Worm (Caenorhabditis elegans): ENCODE measurements around the gene T01H3.3.

Gene T01H3.3

ce11 chrII:7829616-7830015 is 44.1 kb downstream of the T01H3.3 start:
- TF ChIP-seq W03F9.2 (tag; optimal IDR thresholded peaks at IDR 0.05) (no peak), him-1 (tag; optimal IDR thresholded peaks at IDR 0.05) (no peak), dao-5 (tag; optimal IDR thresholded peaks at IDR 0.05) (no peak)

- no peak for TF ChIP-seq W03F9.2 (tag; optimal IDR thresholded peaks at IDR 0.05)
- TF ChIP-seq him-1 (tag; optimal IDR thresholded peaks at IDR 0.05) = no peak
- no peak for TF ChIP-seq dao-5 (tag; optimal IDR thresholded peaks at IDR 0.05)
These were observed 45.8 kb downstream of the T01H3.3 start for ce11 chrII:7827883-7828282.

ce11 chrII:7825107-7825506 is 48.6 kb downstream of the T01H3.3 start, which contains the start of gene srw-62:
Gene srw-62, plus strand, starts transcription at chrII:7825407.
- TF ChIP-seq him-1 (tag; optimal IDR thresholded peaks at IDR 0.05) (no peak), dao-5 (tag; optimal IDR thresholded peaks at IDR 0.05) (no peak), W03F9.2 (tag; optimal IDR thresholded peaks at IDR 0.05) (no peak)

ce11 chrII:7822454-7822853 is 51.2 kb downstream of the T01H3.3 start, which contains the start of gene irld-47:
Gene irld-47, minus strand, starts transcription at chrII:7822554.
- TF ChIP-seq dao-5 (tag; optimal IDR thresholded peaks at IDR 0.05) (no peak), W03F9.2 (tag; optimal IDR thresholded peaks at IDR 0.05) (no peak)
